Fruit fly (Drosophila melanogaster) whole organism, pupa: ENCODE measurements around the gene CG11267.

Experiments
- CG10348 ChIP-seq: fragments of 200-800 bp; sonication (Bioruptor generic); IDR thresholded peaks from 2 replicates; pipeline ENCODE4 v1.3.6; 2022; ENCODE audit warnings: missing biosample characterization, missing genetic modification characterization
- CG12605 ChIP-seq: fragments of 200-800 bp; sonication (Bioruptor generic); IDR thresholded peaks from 2 replicates; pipeline ENCODE4 v1.3.6; 2022; ENCODE audit warnings: missing biosample characterization, missing genetic modification characterization
- CG13204 ChIP-seq: fragments of 200-800 bp; sonication (Bioruptor generic); optimal IDR thresholded peaks from 2 replicates; lab custom pipeline; 2018; ENCODE audit warnings: missing biosample characterization, mild to moderate bottlenecking, missing genetic modification characterization, moderate library complexity
- CG14655 ChIP-seq: fragments of 200-800 bp; sonication (Bioruptor generic); optimal IDR thresholded peaks from 3 replicates; lab custom pipeline; 2017; ENCODE audit warnings: mild to moderate bottlenecking, missing biosample characterization, missing genetic modification reagents, missing genetic modification characterization
- CG15710 ChIP-seq: fragments of 200-800 bp; sonication (Bioruptor generic); optimal IDR thresholded peaks from 2 replicates; lab custom pipeline; 2018; ENCODE audit warnings: missing biosample characterization, mild to moderate bottlenecking, missing genetic modification characterization, moderate library complexity
- CG17806 ChIP-seq: fragments of 200-800 bp; sonication (Bioruptor generic); optimal IDR thresholded peaks from 2 replicates; lab custom pipeline; 2018; ENCODE audit warnings: missing biosample characterization, mild to moderate bottlenecking, missing genetic modification characterization, moderate library complexity
- CG32121 ChIP-seq: fragments of 200-800 bp; sonication (Bioruptor generic); IDR thresholded peaks from 2 replicates; pipeline ENCODE4 v1.3.6; 2022; ENCODE audit warnings: missing biosample characterization, missing genetic modification characterization
- CG34367 ChIP-seq: fragments of 200-800 bp; sonication (Bioruptor generic); optimal IDR thresholded peaks from 2 replicates; lab custom pipeline; 2018; ENCODE audit warnings: missing biosample characterization, mild to moderate bottlenecking, missing genetic modification characterization
- CG4496 ChIP-seq: fragments of 200-800 bp; sonication (Bioruptor generic); IDR thresholded peaks from 3 replicates; pipeline ENCODE4 v1.3.6; 2022; ENCODE audit warnings: missing biosample characterization, missing genetic modification characterization
- CG8159 ChIP-seq: fragments of 200-800 bp; sonication (Bioruptor generic); optimal IDR thresholded peaks from 3 replicates; lab custom pipeline; 2018; ENCODE audit warnings: missing biosample characterization, mild to moderate bottlenecking, missing genetic modification characterization, moderate library complexity
- CG8301 ChIP-seq: fragments of 200-800 bp; sonication (Bioruptor generic); optimal IDR thresholded peaks from 2 replicates; lab custom pipeline; 2018; ENCODE audit warnings: missing biosample characterization, mild to moderate bottlenecking, missing genetic modification characterization
- CG9948 ChIP-seq: fragments of 200-800 bp; sonication (Bioruptor generic); optimal IDR thresholded peaks from 2 replicates; lab custom pipeline; 2018; ENCODE audit warnings: missing biosample characterization, mild to moderate bottlenecking, missing genetic modification characterization, moderate library complexity
- D1 ChIP-seq: fragments of 200-800 bp; sonication (Bioruptor generic); optimal IDR thresholded peaks from 2 replicates; lab custom pipeline; 2018; ENCODE audit warnings: missing biosample characterization, mild to moderate bottlenecking, missing genetic modification characterization, moderate library complexity
- EcR ChIP-seq: fragments of 200-800 bp; sonication (Bioruptor generic); optimal IDR thresholded peaks from 3 replicates; lab custom pipeline; 2019; ENCODE audit warnings: missing biosample characterization, missing genetic modification characterization, mild to moderate bottlenecking, moderate library complexity, missing genetic modification reagents
- Ets98B ChIP-seq: fragments of 200-800 bp; sonication (Bioruptor generic); IDR thresholded peaks from 2 replicates; pipeline ENCODE4 v1.3.6; 2022; ENCODE audit warnings: missing biosample characterization, missing genetic modification characterization
- Pif1A ChIP-seq: fragments of 200-800 bp; sonication (Bioruptor generic); optimal IDR thresholded peaks from 3 replicates; lab custom pipeline; 2016; ENCODE audit warnings: missing biosample characterization, missing genetic modification characterization
- Pif1B ChIP-seq: fragments of 200-800 bp; sonication (Bioruptor generic); optimal IDR thresholded peaks from 3 replicates; lab custom pipeline; 2016; ENCODE audit warnings: missing biosample characterization, missing genetic modification characterization
- Snoo ChIP-seq: fragments of 200-800 bp; sonication (Bioruptor generic); optimal IDR thresholded peaks from 3 replicates; lab custom pipeline; 2017; ENCODE audit warnings: missing biosample characterization, mild to moderate bottlenecking, missing genetic modification characterization, inconsistent platforms
- fd96Ca ChIP-seq: fragments of 200-800 bp; sonication (Bioruptor generic); IDR thresholded peaks from 3 replicates; pipeline ENCODE4 v1.3.6; 2022; ENCODE audit warnings: missing biosample characterization, missing genetic modification characterization
- gl ChIP-seq: fragments of 200-800 bp; sonication (Bioruptor generic); optimal IDR thresholded peaks from 2 replicates; lab custom pipeline; 2018; ENCODE audit warnings: missing biosample characterization, mild to moderate bottlenecking, missing genetic modification characterization
- rn ChIP-seq: fragments of 200-800 bp; sonication (Bioruptor generic); IDR thresholded peaks from 2 replicates; pipeline ENCODE4 v1.3.6; 2022; ENCODE audit warnings: missing biosample characterization, missing genetic modification characterization

Gene CG11267

DNA sequence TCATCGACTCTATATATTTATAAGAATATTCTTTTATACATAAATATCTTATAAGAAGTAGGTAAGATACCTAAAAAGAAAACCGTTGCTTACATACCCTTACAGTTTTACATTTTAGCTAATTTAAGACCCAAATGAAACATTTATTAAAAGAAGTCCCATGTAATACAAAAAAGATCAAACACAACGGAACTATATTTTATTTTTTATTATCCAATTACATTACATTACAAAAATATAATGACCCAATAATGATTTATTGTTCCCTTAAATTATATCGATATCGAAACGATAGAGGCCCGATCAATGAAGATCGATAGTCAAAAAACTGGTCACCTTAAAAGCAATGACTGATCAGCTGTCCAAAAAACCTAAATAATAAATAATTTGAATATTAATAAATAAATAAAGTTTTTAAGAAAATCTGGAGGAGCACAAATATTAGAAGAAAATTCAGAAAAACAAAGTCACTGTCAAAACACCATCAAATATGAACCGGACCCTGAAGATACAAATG, 7.8 kb upstream of the CG11267 start:
- TF ChIP-seq D1 = peak; percentile 32
- TF ChIP-seq CG13204 = no peak

- TF ChIP-seq Pif1B (GFP tag; lab: Kevin White, UChicago) = no peak
- no peak for TF ChIP-seq CG13204
- no peak for TF ChIP-seq Ets98B (GFP tag; lab: Robert Waterston, UW)
- TF ChIP-seq CG14655 (GFP tag; lab: Kevin White, UChicago) = no peak
- no peak for TF ChIP-seq rn (GFP tag; lab: Robert Waterston, UW)
- TF ChIP-seq Snoo (tag; lab: Kevin White, UChicago) = no peak
- TF ChIP-seq fd96Ca = no peak
- TF ChIP-seq CG9948 (tag; lab: Kevin White, UChicago) = no peak
- TF ChIP-seq Pif1A = no peak
- TF ChIP-seq CG12605 (GFP tag; lab: Robert Waterston, UW) = no peak
- no peak for TF ChIP-seq CG8159 (tag; lab: Kevin White, UChicago)
- TF ChIP-seq CG17806 (tag; lab: Kevin White, UChicago) = no peak
- TF ChIP-seq CG10348 (GFP tag; lab: Robert Waterston, UW) = no peak
- TF ChIP-seq CG15710 = no peak
- no peak for TF ChIP-seq CG4496
- TF ChIP-seq D1 = no peak
- TF ChIP-seq gl (tag; lab: Kevin White, UChicago) = no peak
- TF ChIP-seq CG32121 (GFP tag; lab: Robert Waterston, UW) = no peak
- no peak for TF ChIP-seq CG34367 (tag; lab: Kevin White, UChicago)
- no peak for TF ChIP-seq EcR (GFP tag; lab: Kevin White, UChicago)
Measured at dm6 chr3L:13011511-13011910, 4.3 kb upstream of the CG11267 start, which contains the start of gene Cul6. Gene Cul6, minus strand, starts transcription at chr3L:13011685.

dm6 chr3L:13014693-13015092, 1.2 kb upstream of the CG11267 start:
- TF ChIP-seq EcR (GFP tag; lab: Kevin White, UChicago) (no peak), CG15710 (no peak), CG10348 (GFP tag; lab: Robert Waterston, UW) (no peak), gl (tag; lab: Kevin White, UChicago) (no peak), CG13204 (no peak), fd96Ca (no peak), CG32121 (GFP tag; lab: Robert Waterston, UW) (no peak), CG34367 (tag; lab: Kevin White, UChicago) (no peak), rn (GFP tag; lab: Robert Waterston, UW) (no peak), CG14655 (GFP tag; lab: Kevin White, UChicago) (no peak), Ets98B (GFP tag; lab: Robert Waterston, UW) (no peak), CG8159 (tag; lab: Kevin White, UChicago) (no peak)
- TF ChIP-seq, all 21 proteins: peak for 0

DNA sequence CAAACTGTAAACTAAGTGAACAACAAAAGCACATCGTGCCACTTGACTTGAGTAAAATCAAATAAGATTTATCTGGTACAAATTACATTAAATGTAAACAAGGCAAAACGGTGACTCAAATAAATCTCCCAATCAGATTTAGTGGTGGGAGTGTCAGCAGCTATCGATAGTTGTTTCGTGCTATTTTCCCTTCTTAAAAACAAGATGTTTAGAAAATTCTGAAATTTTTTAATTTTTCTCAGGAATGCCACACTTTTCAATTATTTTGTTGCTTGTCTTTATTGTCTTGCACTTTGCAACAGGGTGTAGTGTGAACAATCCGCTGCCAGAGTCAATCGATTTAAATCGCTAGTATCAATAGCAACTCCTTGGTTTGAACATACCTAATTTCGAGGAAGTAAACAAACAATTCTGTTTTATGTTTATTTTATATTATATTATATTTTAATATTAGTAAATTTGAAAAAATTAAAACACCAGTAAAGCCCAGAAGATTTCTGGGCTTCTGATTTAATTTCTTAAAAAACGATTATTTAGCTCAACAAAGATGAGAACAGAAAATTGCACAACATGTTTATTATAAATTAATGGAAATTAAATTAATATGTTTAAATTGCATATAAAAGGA, 541 bp upstream of the CG11267 start, which contains the start of gene MICAL-like:
TSS of gene MICAL-like (minus strand) at position 138 of the 628 bp plus-strand sequence.
- TF ChIP-seq CG15710 = no peak
- TF ChIP-seq fd96Ca = no peak; the same call in 2 of the 3 replicates
- no peak for TF ChIP-seq CG9948 (tag; lab: Kevin White, UChicago)
- TF ChIP-seq CG8301 (tag; lab: Kevin White, UChicago) = no peak
- TF ChIP-seq rn (GFP tag; lab: Robert Waterston, UW) = no peak
- no peak for TF ChIP-seq CG13204
- no peak for TF ChIP-seq Snoo (tag; lab: Kevin White, UChicago)
- TF ChIP-seq Pif1B (GFP tag; lab: Kevin White, UChicago) = no peak
- peak; percentile 89 for TF ChIP-seq EcR (GFP tag; lab: Kevin White, UChicago)
- no peak for TF ChIP-seq CG8159 (tag; lab: Kevin White, UChicago)
- TF ChIP-seq CG12605 (GFP tag; lab: Robert Waterston, UW) = no peak
- TF ChIP-seq D1 = no peak
- TF ChIP-seq CG32121 (GFP tag; lab: Robert Waterston, UW) = no peak
- TF ChIP-seq CG4496 = peak; percentile 25; the same call in 2 of the 3 replicates

- TF ChIP-seq CG10348 (GFP tag; lab: Robert Waterston, UW) (peak; percentile 82), CG8159 (tag; lab: Kevin White, UChicago) (peak; percentile 90), rn (GFP tag; lab: Robert Waterston, UW) (peak; percentile 90), CG14655 (GFP tag; lab: Kevin White, UChicago) (peak; percentile 88), Pif1A (peak; percentile 82), CG4496 (peak; percentile 98), D1 (peak; percentile 72), fd96Ca (peak; percentile 66; the same call in 1 of the 3 replicates), CG15710 (peak; percentile 98), CG34367 (tag; lab: Kevin White, UChicago) (peak; percentile 93), Ets98B (GFP tag; lab: Robert Waterston, UW) (peak; percentile 94), CG32121 (GFP tag; lab: Robert Waterston, UW) (peak; percentile 98), CG17806 (tag; lab: Kevin White, UChicago) (peak; percentile 87), CG13204 (peak; percentile 74), CG8301 (tag; lab: Kevin White, UChicago) (peak; percentile 83), Pif1B (GFP tag; lab: Kevin White, UChicago) (peak; percentile 82), CG12605 (GFP tag; lab: Robert Waterston, UW) (peak; percentile 97), CG9948 (tag; lab: Kevin White, UChicago) (peak; percentile 88), EcR (GFP tag; lab: Kevin White, UChicago) (peak; percentile 38), gl (tag; lab: Kevin White, UChicago) (peak; percentile 41), Snoo (tag; lab: Kevin White, UChicago) (peak; percentile 97)
Measured at dm6 chr3L:13017803-13018324, 2.0 kb downstream of the CG11267 start, which contains the start of the genes mRpL20 and Icmt. Gene mRpL20, minus strand, starts transcription at chr3L:13017867. Gene Icmt, plus strand, starts transcription at chr3L:13018266.
